Fruit fly (Drosophila melanogaster): ENCODE measurements around the gene kat-60L1.

The kat-60L1 gene

DNA sequence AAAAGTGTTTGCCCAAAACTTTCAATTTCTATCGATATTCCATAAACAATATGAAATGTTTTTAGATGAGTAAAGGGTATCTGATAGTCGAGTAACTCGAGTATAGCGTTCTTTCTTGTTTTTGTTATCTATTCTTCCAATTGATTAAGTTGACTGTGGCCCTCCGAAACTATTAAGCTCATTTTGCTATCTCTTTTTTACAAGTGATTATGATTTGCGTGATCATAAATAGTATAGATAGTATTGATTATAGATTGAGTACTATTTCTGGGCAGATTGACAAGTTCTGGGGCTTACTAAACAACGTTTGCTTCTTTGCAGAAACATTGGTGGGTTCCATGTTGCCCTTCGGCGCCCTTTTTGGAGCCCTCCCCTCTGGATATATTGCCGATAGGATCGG, 55.0 kb downstream of the kat-60L1 start:
- no peak for TF ChIP-seq CG17801 (GFP tag; optimal IDR thresholded peaks at IDR 0.05; ENCODE audit: partially characterized antibody)

Data from ovary, adult (tissue).